Fruit fly (Drosophila melanogaster): ENCODE measurements around the gene CG8664.
A peak's percentile ranks its signal among the peaks of the same experiment; 100 is the strongest.

The CG8664 gene

DNA sequence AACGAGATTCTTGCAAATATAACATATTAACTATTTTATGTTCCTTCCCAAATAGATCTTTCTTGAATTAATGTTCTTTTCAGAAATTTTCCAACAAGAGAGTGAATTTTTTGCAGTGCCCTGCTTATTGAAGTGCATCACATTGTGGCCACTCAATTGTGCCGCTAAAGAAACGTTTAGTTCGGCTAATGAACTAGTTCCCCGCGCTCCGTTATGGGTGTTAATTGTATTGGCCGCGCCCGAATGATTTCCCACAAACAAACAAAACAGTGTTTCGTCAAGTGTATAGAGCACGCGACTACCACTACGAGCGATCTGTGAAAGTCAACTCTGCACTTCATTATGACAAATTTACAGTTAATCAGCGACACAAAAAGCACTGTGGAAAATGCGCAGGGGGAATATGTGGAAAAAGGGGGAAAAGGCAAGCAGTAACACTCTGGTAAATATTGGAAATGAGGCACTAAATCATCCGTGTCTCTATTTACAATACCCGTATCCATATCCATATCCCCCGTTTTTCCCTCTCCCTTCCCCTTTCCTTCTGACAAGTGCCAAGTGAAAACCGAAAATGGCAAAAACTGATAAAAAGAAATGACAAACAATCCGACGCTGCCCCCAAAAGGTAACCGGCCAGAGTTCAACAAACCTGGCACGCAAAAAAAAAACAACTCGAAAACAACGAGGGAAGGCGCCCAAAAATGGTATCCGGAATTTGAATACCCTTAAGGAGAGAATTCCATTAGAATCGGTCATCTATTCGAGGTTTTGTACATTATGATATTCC lies 13.9 kb upstream of the CG8664 start (continued):
- TF ChIP-seq CG17568 (GFP tag; optimal IDR thresholded peaks at IDR 0.05) = no peak
- TF ChIP-seq wdn (GFP tag; IDR thresholded peaks at IDR 0.05) = no peak
- no peak for TF ChIP-seq Sox100B (GFP tag; optimal IDR thresholded peaks at IDR 0.05)
- TF ChIP-seq CG6813 (GFP tag; optimal IDR thresholded peaks at IDR 0.05) = peak; percentile 21
- 0 out of 2 replicates have a peak, but pooled peaks have one; percentile 11 for TF ChIP-seq Rfx (GFP tag; IDR thresholded peaks at IDR 0.05)
- TF ChIP-seq kni (GFP tag; optimal IDR thresholded peaks at IDR 0.05) = peak; percentile 56
- no peak for TF ChIP-seq CkIIα-i1 (GFP tag; IDR thresholded peaks at IDR 0.05)
- no peak for TF ChIP-seq CG13296 (GFP tag; optimal IDR thresholded peaks at IDR 0.05)
- no peak for TF ChIP-seq Drgx (GFP tag; IDR thresholded peaks at IDR 0.05)
- no peak for TF ChIP-seq Dref (GFP tag; IDR thresholded peaks at IDR 0.05)
- no peak for TF ChIP-seq Lim3 (GFP tag; IDR thresholded peaks at IDR 0.05)
- no peak for TF ChIP-seq cato (GFP tag; optimal IDR thresholded peaks at IDR 0.05; ENCODE audit: borderline replicate concordance)
- no peak for TF ChIP-seq CTCF (GFP tag; optimal IDR thresholded peaks at IDR 0.05)
- no peak for TF ChIP-seq Abd-B (GFP tag; optimal IDR thresholded peaks at IDR 0.05)
- TF ChIP-seq ap (GFP tag; IDR thresholded peaks at IDR 0.05) = no peak
- 0 out of 3 replicates have a peak, but pooled peaks have one; percentile 12 for TF ChIP-seq ci (GFP tag; IDR thresholded peaks at IDR 0.05)
- TF ChIP-seq dysf (GFP tag; IDR thresholded peaks at IDR 0.05) = no peak
- no peak for TF ChIP-seq Sry-β (GFP tag; optimal IDR thresholded peaks at IDR 0.05)
- no peak for TF ChIP-seq HLH4C (GFP tag; IDR thresholded peaks at IDR 0.05; ENCODE audit: partially characterized antibody)
- TF ChIP-seq MBD-R2 (GFP tag; IDR thresholded peaks at IDR 0.05) = no peak
- TF ChIP-seq CG6689 (GFP tag; IDR thresholded peaks at IDR 0.05) = 0 out of 2 replicates have a peak, but pooled peaks have one; percentile 5
- no peak for TF ChIP-seq H2.0 (GFP tag; IDR thresholded peaks at IDR 0.05)
- no peak for TF ChIP-seq p53 (GFP tag; optimal IDR thresholded peaks at IDR 0.05)
- no peak for TF ChIP-seq nerfin-1 (tag; optimal IDR thresholded peaks at IDR 0.05)
- TF ChIP-seq Asciz (GFP tag; optimal IDR thresholded peaks at IDR 0.05) = peak; percentile 10
- TF ChIP-seq cas (GFP tag; IDR thresholded peaks at IDR 0.05) = no peak
- TF ChIP-seq CG15514 (GFP tag; optimal IDR thresholded peaks at IDR 0.05) = peak; percentile 95

DNA sequence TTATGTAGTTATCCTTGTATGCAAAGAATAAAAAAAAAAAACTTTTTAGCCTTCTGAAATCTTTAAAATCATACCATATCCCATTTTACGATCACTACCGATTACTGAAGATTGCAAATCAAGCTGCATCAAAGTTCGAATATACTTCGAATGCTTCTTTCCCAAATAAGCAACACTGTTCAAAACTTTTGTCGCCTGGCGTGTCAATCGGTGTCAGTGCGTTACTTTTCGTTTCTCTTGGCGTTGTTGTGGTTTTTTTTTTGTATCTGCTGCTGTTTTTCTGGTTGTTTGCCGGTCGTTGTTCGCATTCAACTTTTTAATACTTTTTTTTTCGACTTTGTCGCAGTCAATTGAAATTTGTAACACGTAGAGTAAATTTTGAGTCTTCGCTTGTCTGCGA lies 12.5 kb upstream of the CG8664 start:
- TF ChIP-seq CG18262 (tag; optimal IDR thresholded peaks at IDR 0.05) = peak; percentile 20
- no peak for TF ChIP-seq grau (tag; optimal IDR thresholded peaks at IDR 0.05)
- 0 out of 2 replicates have a peak, but pooled peaks have one; percentile 8 for TF ChIP-seq Xrp1 (GFP tag; IDR thresholded peaks at IDR 0.05)
- TF ChIP-seq CG11504 (tag; optimal IDR thresholded peaks at IDR 0.05) = peak; percentile 31
- TF ChIP-seq stwl (tag; optimal IDR thresholded peaks at IDR 0.05) = no peak
- TF ChIP-seq gsb-n (tag; optimal IDR thresholded peaks at IDR 0.05) = no peak
- TF ChIP-seq Dip2 (GFP tag; IDR thresholded peaks at IDR 0.05) = no peak
- TF ChIP-seq stc (GFP tag; IDR thresholded peaks at IDR 0.05) = no peak
- TF ChIP-seq row (GFP tag; IDR thresholded peaks at IDR 0.05) = peak; percentile 39; the same call in 2 of the 3 replicates
- TF ChIP-seq Hr51 (GFP tag; optimal IDR thresholded peaks at IDR 0.05) = peak in 1 of 2 experiments; percentile 17
- TF ChIP-seq slbo (GFP tag; IDR thresholded peaks at IDR 0.05) = peak; percentile 48; the same call in 1 of the 2 replicates
- peak; percentile 13; the same call in 1 of the 2 replicates for TF ChIP-seq CG9932 (GFP tag; IDR thresholded peaks at IDR 0.05)
- 0 out of 2 replicates have a peak, but pooled peaks have one; percentile 3 for TF ChIP-seq CG6272 (GFP tag; IDR thresholded peaks at IDR 0.05)
- TF ChIP-seq CG9437 (GFP tag; optimal IDR thresholded peaks at IDR 0.05) = peak; percentile 30
- TF ChIP-seq sens (GFP tag) = peak; percentile 71
- peak; percentile 11; the same call in 1 of the 2 replicates for TF ChIP-seq Drgx (GFP tag; IDR thresholded peaks at IDR 0.05)
- TF ChIP-seq CG17361 (GFP tag; IDR thresholded peaks at IDR 0.05) = peak; percentile 48; the same call in 1 of the 3 replicates
- no peak for TF ChIP-seq CG3407 (GFP tag; optimal IDR thresholded peaks at IDR 0.05)
- TF ChIP-seq Oli (tag; optimal IDR thresholded peaks at IDR 0.05) = peak; percentile 23
- TF ChIP-seq CG12071 (GFP tag; optimal IDR thresholded peaks at IDR 0.05) = no peak
- peak; percentile 26 for TF ChIP-seq CG30403 (GFP tag; optimal IDR thresholded peaks at IDR 0.05)
- peak; percentile 49; the same call in 1 of the 2 replicates for TF ChIP-seq vvl (GFP tag; IDR thresholded peaks at IDR 0.05)
- peak; percentile 22 for TF ChIP-seq nmo (GFP tag; optimal IDR thresholded peaks at IDR 0.05)
- TF ChIP-seq CG15479 (GFP tag; optimal IDR thresholded peaks at IDR 0.05) = no peak
